Fruit fly (Drosophila melanogaster) whole organism, embryonic: ENCODE data around the gene CG14439.

Experiments used
- Adf1 ChIP-seq: fragments of 200-800 bp; sonication (Bioruptor generic); IDR thresholded peaks from 2 replicates; pipeline ENCODE4 v1.3.6; 2022; ENCODE audit warnings: missing biosample characterization, missing genetic modification characterization
- Asciz ChIP-seq: fragments of 200-800 bp; sonication (Bioruptor generic); optimal IDR thresholded peaks from 2 replicates; lab custom pipeline; 2017; ENCODE audit warnings: missing biosample characterization, mild to moderate bottlenecking, missing genetic modification characterization, missing genetic modification reagents
- CG12659 ChIP-seq: fragments of 200-800 bp; sonication (Bioruptor generic); optimal IDR thresholded peaks from 3 replicates; lab custom pipeline; 2017; ENCODE audit warnings: mild to moderate bottlenecking, missing biosample characterization, missing genetic modification reagents, missing genetic modification characterization
- CG13894 ChIP-seq: fragments of 200-800 bp; sonication (Bioruptor generic); optimal IDR thresholded peaks from 3 replicates; lab custom pipeline; 2018; ENCODE audit warnings: missing biosample characterization, mild to moderate bottlenecking, missing genetic modification characterization, moderate library complexity
- CG14965 ChIP-seq: fragments of 200-800 bp; sonication (Bioruptor generic); optimal IDR thresholded peaks from 2 replicates; lab custom pipeline; 2016; ENCODE audit warnings: missing biosample characterization, missing genetic modification characterization, borderline replicate concordance
- CG17359 ChIP-seq: fragments of 200-800 bp; sonication (Bioruptor generic); optimal IDR thresholded peaks from 3 replicates; lab custom pipeline; 2018; ENCODE audit warnings: missing biosample characterization, mild to moderate bottlenecking, missing genetic modification characterization, moderate library complexity
- CG17568 ChIP-seq: fragments of 200-800 bp; sonication (Bioruptor generic); optimal IDR thresholded peaks from 2 replicates; lab custom pipeline; 2018; ENCODE audit warnings: missing biosample characterization, mild to moderate bottlenecking, missing genetic modification characterization, moderate library complexity
- CG18599 ChIP-seq: fragments of 200-800 bp; sonication (Bioruptor generic); optimal IDR thresholded peaks from 3 replicates; lab custom pipeline; 2017; ENCODE audit warnings: missing biosample characterization, missing genetic modification characterization, mild to moderate bottlenecking, moderate library complexity, missing genetic modification reagents
- CG2116 ChIP-seq: fragments of 200-800 bp; sonication (Bioruptor generic); optimal IDR thresholded peaks from 3 replicates; lab custom pipeline; 2018; ENCODE audit warnings: missing biosample characterization, mild to moderate bottlenecking, missing genetic modification characterization
- CG34422 ChIP-seq: fragments of 200-800 bp; sonication (Bioruptor generic); IDR thresholded peaks from 3 replicates; pipeline ENCODE4 v1.3.6; 2022; ENCODE audit warnings: missing biosample characterization, missing genetic modification characterization
- CG3847 ChIP-seq: fragments of 200-800 bp; sonication (Bioruptor generic); IDR thresholded peaks from 2 replicates; pipeline ENCODE4 v1.3.6; 2022; ENCODE audit warnings: missing biosample characterization, missing genetic modification characterization
- CG4820 ChIP-seq: fragments of 200-800 bp; sonication (Bioruptor generic); optimal IDR thresholded peaks from 3 replicates; lab custom pipeline; 2016; ENCODE audit warnings: missing biosample characterization, missing genetic modification characterization
- CG5180 ChIP-seq: fragments of 200-800 bp; sonication (Bioruptor generic); optimal IDR thresholded peaks from 3 replicates; lab custom pipeline; 2017; ENCODE audit warnings: missing biosample characterization, missing genetic modification characterization, mild to moderate bottlenecking, moderate library complexity, missing genetic modification reagents
- CG6175 ChIP-seq: fragments of 200-800 bp; sonication (Bioruptor generic); IDR thresholded peaks from 3 replicates; pipeline ENCODE4 v1.3.6; 2022; ENCODE audit warnings: missing biosample characterization, missing genetic modification characterization
- CG8281 ChIP-seq: fragments of 200-800 bp; sonication (Bioruptor generic); optimal IDR thresholded peaks from 2 replicates; lab custom pipeline; 2018; ENCODE audit warnings: missing biosample characterization, mild to moderate bottlenecking, missing genetic modification characterization, moderate library complexity
- CoRest ChIP-seq: fragments of 200-800 bp; sonication (Bioruptor generic); optimal IDR thresholded peaks from 3 replicates; lab custom pipeline; 2018; ENCODE audit warnings: missing biosample characterization, mild to moderate bottlenecking, missing genetic modification characterization, moderate library complexity
- Fer1 ChIP-seq: fragments of 200-800 bp; sonication (Bioruptor generic); optimal IDR thresholded peaks from 2 replicates; lab custom pipeline; 2017; ENCODE audit warnings: missing biosample characterization, mild to moderate bottlenecking, missing genetic modification characterization
- Hand ChIP-seq: fragments of 200-800 bp; sonication (Bioruptor generic); optimal IDR thresholded peaks from 2 replicates; lab custom pipeline; 2017; ENCODE audit warnings: mild to moderate bottlenecking, missing biosample characterization, missing genetic modification reagents, missing genetic modification characterization
- Hey ChIP-seq: fragments of 200-800 bp; sonication (Bioruptor generic); optimal IDR thresholded peaks from 3 replicates; lab custom pipeline; 2018; ENCODE audit warnings: missing biosample characterization, mild to moderate bottlenecking, missing genetic modification characterization
- Hmr ChIP-seq: fragments of 200-800 bp; sonication (Bioruptor generic); optimal IDR thresholded peaks from 3 replicates; lab custom pipeline; 2017; ENCODE audit warnings: mild to moderate bottlenecking, missing biosample characterization, missing genetic modification reagents, missing genetic modification characterization
- Hr39 ChIP-seq: fragments of >200 bp; optimal IDR thresholded peaks from 2 replicates; lab custom pipeline; 2017
- Hsf ChIP-seq: fragments of 200-800 bp; sonication (Bioruptor generic); optimal IDR thresholded peaks from 3 replicates; lab custom pipeline; 2016; ENCODE audit warnings: missing biosample characterization, missing genetic modification characterization
- NC2β ChIP-seq: fragments of 200-800 bp; sonication (Bioruptor generic); optimal IDR thresholded peaks from 2 replicates; lab custom pipeline; 2016; ENCODE audit warnings: missing biosample characterization, missing genetic modification characterization
- NK7.1 ChIP-seq: fragments of 200-800 bp; sonication (Bioruptor generic); optimal IDR thresholded peaks from 3 replicates; lab custom pipeline; 2016; ENCODE audit warnings: missing biosample characterization, missing genetic modification characterization
- Sry-β ChIP-seq: fragments of 200-800 bp; sonication (Bioruptor generic); optimal IDR thresholded peaks from 2 replicates; lab custom pipeline; 2018; ENCODE audit warnings: missing biosample characterization, mild to moderate bottlenecking, missing genetic modification characterization, moderate library complexity
- Vsx1 ChIP-seq: fragments of 200-800 bp; sonication (Bioruptor generic); optimal IDR thresholded peaks from 2 replicates; lab custom pipeline; 2017; ENCODE audit warnings: missing biosample characterization, mild to moderate bottlenecking, missing genetic modification characterization, missing genetic modification reagents
- Xbp1 ChIP-seq: fragments of 200-800 bp; sonication (Bioruptor generic); optimal IDR thresholded peaks from 3 replicates; lab custom pipeline; 2016; ENCODE audit warnings: missing biosample characterization, mild to moderate bottlenecking, missing genetic modification characterization
- ab ChIP-seq: fragments of 200-800 bp; sonication (Bioruptor generic); optimal IDR thresholded peaks from 2 replicates; lab custom pipeline; 2016; ENCODE audit warnings: missing biosample characterization, missing genetic modification characterization
- br ChIP-seq: fragments of >200 bp; optimal IDR thresholded peaks from 2 replicates; lab custom pipeline; 2017
- disco-r ChIP-seq: fragments of 200-800 bp; sonication (Bioruptor generic); optimal IDR thresholded peaks from 2 replicates; lab custom pipeline; 2016; ENCODE audit warnings: missing biosample characterization, missing genetic modification characterization
- esg ChIP-seq: fragments of 200-800 bp; sonication (Bioruptor generic); conservative IDR thresholded peaks from 2 replicates; pipeline ENCODE4 v1.3.6; 2022; ENCODE audit warnings: missing biosample characterization, missing genetic modification characterization
- eve ChIP-seq, 2 experiments: fragments of >200 bp; optimal IDR thresholded peaks; 2 replicates each; lab custom pipeline; 2017; ENCODE audit warnings: missing biosample characterization in 2 of 2, missing genetic modification characterization in 2 of 2
- fd64A ChIP-seq: fragments of 200-800 bp; sonication (Bioruptor generic); optimal IDR thresholded peaks from 3 replicates; lab custom pipeline; 2018; ENCODE audit warnings: missing biosample characterization, mild to moderate bottlenecking, missing genetic modification characterization
- gem ChIP-seq: fragments of 200-800 bp; sonication (Bioruptor generic); optimal IDR thresholded peaks from 2 replicates; lab custom pipeline; 2019; ENCODE audit warnings: missing biosample characterization, mild to moderate bottlenecking, missing genetic modification characterization, moderate library complexity
- gsb-n ChIP-seq: fragments of 200-800 bp; sonication (Bioruptor generic); optimal IDR thresholded peaks from 3 replicates; lab custom pipeline; 2018; ENCODE audit warnings: missing biosample characterization, mild to moderate bottlenecking, missing genetic modification characterization
- inv ChIP-seq: fragments of 200-800 bp; sonication (Bioruptor generic); IDR thresholded peaks from 2 replicates; pipeline ENCODE4 v1.3.6; 2022; ENCODE audit warnings: missing biosample characterization, missing genetic modification characterization; ENCODE audit not compliant: partially characterized antibody
- jing ChIP-seq: fragments of 200-800 bp; sonication (Bioruptor generic); optimal IDR thresholded peaks from 2 replicates; lab custom pipeline; 2018; ENCODE audit warnings: missing biosample characterization, mild to moderate bottlenecking, missing genetic modification characterization
- lab ChIP-seq: fragments of 200-800 bp; sonication (Bioruptor generic); optimal IDR thresholded peaks from 3 replicates; lab custom pipeline; 2017; ENCODE audit warnings: missing biosample characterization, missing genetic modification characterization, mild to moderate bottlenecking, moderate library complexity, missing genetic modification reagents
- maf-S ChIP-seq: fragments of 200-800 bp; sonication (Bioruptor generic); optimal IDR thresholded peaks from 2 replicates; lab custom pipeline; 2016; ENCODE audit warnings: missing biosample characterization, missing genetic modification characterization
- odd ChIP-seq: fragments of 200-800 bp; sonication (Bioruptor generic); optimal IDR thresholded peaks from 2 replicates; lab custom pipeline; 2017; ENCODE audit warnings: missing biosample characterization, mild to moderate bottlenecking, missing genetic modification characterization
- p53 ChIP-seq: fragments of 200-800 bp; sonication (Bioruptor generic); optimal IDR thresholded peaks from 2 replicates; lab custom pipeline; 2016; ENCODE audit warnings: missing biosample characterization, missing genetic modification characterization
- pan ChIP-seq, 4 experiments: fragments of >200 bp in 3 of 4; fragments of 200-800 bp in 1 of 4; sonication (Bioruptor generic) in 1 of 4; optimal IDR thresholded peaks in 3 of 4; IDR thresholded peaks in 1 of 4; 2 replicates each; pipeline versions ENCODE4 v1.3.6 to Lab custom; 2017 to 2022; ENCODE audit warnings: missing biosample characterization in 2 of 4, missing genetic modification characterization in 2 of 4, mixed read lengths in 1 of 4
- ro ChIP-seq: fragments of 200-800 bp; sonication (Bioruptor generic); IDR thresholded peaks from 2 replicates; pipeline ENCODE4 v1.3.6; 2022; ENCODE audit warnings: missing biosample characterization, missing genetic modification characterization
- sc ChIP-seq, 3 experiments: fragments of >200 bp in 2 of 3; fragments of 200-800 bp in 1 of 3; sonication (Bioruptor generic) in 1 of 3; optimal IDR thresholded peaks; 2 replicates in 2 of 3; 3 replicates in 1 of 3; lab custom pipeline; 2017; ENCODE audit warnings: mild to moderate bottlenecking in 1 of 3, missing biosample characterization in 1 of 3, missing genetic modification characterization in 1 of 3, missing genetic modification reagents in 1 of 3
- sens ChIP-seq: fragments of 200-800 bp; sonication (Bioruptor generic); peaks from one replicate; lab custom pipeline; 2016; ENCODE audit warnings: missing biosample characterization, missing genetic modification characterization
- sisA ChIP-seq: fragments of 200-800 bp; sonication (Bioruptor generic); IDR thresholded peaks from 2 replicates; pipeline ENCODE4 v1.3.6; 2022; ENCODE audit warnings: missing biosample characterization, missing genetic modification characterization
- sug ChIP-seq: fragments of 200-800 bp; optimal IDR thresholded peaks from 2 replicates; lab custom pipeline; 2019; ENCODE audit warnings: missing biosample characterization, mild to moderate bottlenecking, missing genetic modification characterization, moderate library complexity
- trem ChIP-seq: fragments of 200-800 bp; optimal IDR thresholded peaks from 3 replicates; lab custom pipeline; 2019; ENCODE audit warnings: missing biosample characterization, mild to moderate bottlenecking, missing genetic modification characterization, moderate library complexity
- wek ChIP-seq: fragments of 200-800 bp; sonication (Bioruptor generic); optimal IDR thresholded peaks from 3 replicates; lab custom pipeline; 2018; ENCODE audit warnings: missing biosample characterization, mild to moderate bottlenecking, missing genetic modification characterization, moderate library complexity

The CG14439 gene

dm6 chrX:6733291-6734042 is 13.9 kb upstream of the CG14439 start (continued):
- no peak for TF ChIP-seq maf-S (GFP tag; lab: Kevin White, UChicago)
- TF ChIP-seq pan (optimal IDR thresholded peaks at IDR 0.05; lab: Kevin White, UChicago) = no peak
- TF ChIP-seq pan (GFP tag; optimal IDR thresholded peaks at IDR 0.05 in 1 of 2, IDR thresholded peaks at IDR 0.05 in 1 of 2) = no peak
- TF ChIP-seq esg (GFP tag; lab: Robert Waterston, UW) = no peak
- TF ChIP-seq CG3847 (GFP tag; lab: Robert Waterston, UW) = no peak
- no peak for TF ChIP-seq Asciz (GFP tag; lab: Kevin White, UChicago)
- no peak for TF ChIP-seq inv (GFP tag; lab: Robert Waterston, UW)
- TF ChIP-seq CG14965 (GFP tag; lab: Kevin White, UChicago) = no peak
- TF ChIP-seq CoRest = no peak
- peak; percentile 3 for TF ChIP-seq fd64A (GFP tag; lab: Kevin White, UChicago)
- TF ChIP-seq lab (GFP tag; lab: Kevin White, UChicago) = peak; percentile 29
- TF ChIP-seq CG2116 (GFP tag; lab: Kevin White, UChicago) = no peak
- TF ChIP-seq CG18599 (GFP tag; lab: Kevin White, UChicago) = peak; percentile 38
- TF ChIP-seq jing = no peak
- no peak for TF ChIP-seq gem (tag; lab: Kevin White, UChicago)
- TF ChIP-seq Hr39 (lab: Kevin White, UChicago) = peak; percentile 93
- TF ChIP-seq Vsx1 (GFP tag; lab: Kevin White, UChicago) = no peak
- peak; percentile 42 for TF ChIP-seq sug
- no peak for TF ChIP-seq sisA
- TF ChIP-seq Xbp1 (GFP tag; lab: Kevin White, UChicago) = no peak
- no peak for TF ChIP-seq CG4820 (GFP tag; lab: Kevin White, UChicago)
- TF ChIP-seq Adf1 (GFP tag; lab: Robert Waterston, UW) = no peak
- TF ChIP-seq NK7.1 (GFP tag; lab: Kevin White, UChicago) = no peak
- no peak for TF ChIP-seq NC2β (GFP tag; lab: Kevin White, UChicago)
- TF ChIP-seq Fer1 = peak; percentile 14
- TF ChIP-seq Hey (tag; lab: Kevin White, UChicago) = no peak
- TF ChIP-seq CG12659 (GFP tag; lab: Kevin White, UChicago) = no peak
- no peak for TF ChIP-seq Sry-β (GFP tag; lab: Kevin White, UChicago)
- TF ChIP-seq sc (optimal IDR thresholded peaks at IDR 0.05; lab: Kevin White, UChicago) = no peak
- TF ChIP-seq sc (GFP tag; optimal IDR thresholded peaks at IDR 0.05; lab: Kevin White, UChicago) = no peak
- TF ChIP-seq disco-r (GFP tag; lab: Kevin White, UChicago) = no peak
- TF ChIP-seq CG34422 = no peak
- TF ChIP-seq p53 (GFP tag; lab: Kevin White, UChicago) = no peak
- TF ChIP-seq gsb-n (tag; lab: Kevin White, UChicago) = no peak
- no peak for TF ChIP-seq wek (GFP tag; lab: Kevin White, UChicago)
- TF ChIP-seq ab (GFP tag; lab: Kevin White, UChicago) = no peak
- TF ChIP-seq Hmr = no peak
- no peak for TF ChIP-seq Hsf (GFP tag; lab: Kevin White, UChicago)
- no peak for TF ChIP-seq odd (GFP tag; lab: Kevin White, UChicago)
- no peak for TF ChIP-seq CG8281
- TF ChIP-seq CG6175 (GFP tag; lab: Robert Waterston, UW) = no peak
- peak; percentile 5 for TF ChIP-seq CG5180 (GFP tag; lab: Kevin White, UChicago)
- TF ChIP-seq ro = no peak
- TF ChIP-seq CG13894 (tag; lab: Kevin White, UChicago) = no peak
- no peak for TF ChIP-seq eve (GFP tag; optimal IDR thresholded peaks at IDR 0.05; lab: Kevin White, UChicago)
- no peak for TF ChIP-seq trem (tag; lab: Kevin White, UChicago)
- TF ChIP-seq Hand (GFP tag; lab: Kevin White, UChicago) = no peak
- no peak for TF ChIP-seq br (lab: Kevin White, UChicago)
- TF ChIP-seq CG17568 (GFP tag; lab: Kevin White, UChicago) = no peak
- TF ChIP-seq CG17359 (tag; lab: Kevin White, UChicago) = no peak
- TF ChIP-seq sens (GFP tag; lab: Kevin White, UChicago) = peak; percentile 50
